Worm (Caenorhabditis elegans): ENCODE data around the gene F26F2.1.

F26F2.1 gene

DNA sequence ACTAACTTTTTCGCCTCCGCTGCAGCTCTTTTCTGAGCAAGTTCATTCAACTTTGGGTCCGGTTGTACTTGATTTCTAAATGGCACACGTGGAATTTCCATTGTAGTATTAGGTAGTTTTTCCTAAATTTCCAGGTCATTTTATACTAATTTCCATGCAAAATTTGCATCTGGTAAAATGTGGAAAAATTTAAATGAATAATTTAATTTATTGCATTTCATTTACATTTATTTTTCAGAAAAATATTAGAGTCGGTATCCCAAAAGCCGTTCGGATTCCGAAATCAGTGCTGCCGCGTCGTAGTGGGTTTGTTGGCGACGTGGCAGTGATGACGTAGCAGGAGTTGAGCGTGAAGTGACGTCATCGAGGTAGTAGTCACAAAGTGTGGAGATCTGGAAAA lies 14.6 kb downstream of the F26F2.1 start, which contains the start of gene Y38H6C.18:
Gene Y38H6C.18, minus strand, starts transcription at position 101 of the 400 bp plus-strand sequence.
- TF ChIP-seq ceh-82 (tag; optimal IDR thresholded peaks at IDR 0.05): no peak
- TF ChIP-seq unc-98 (GFP tag; IDR thresholded peaks at IDR 0.05): no peak

DNA sequence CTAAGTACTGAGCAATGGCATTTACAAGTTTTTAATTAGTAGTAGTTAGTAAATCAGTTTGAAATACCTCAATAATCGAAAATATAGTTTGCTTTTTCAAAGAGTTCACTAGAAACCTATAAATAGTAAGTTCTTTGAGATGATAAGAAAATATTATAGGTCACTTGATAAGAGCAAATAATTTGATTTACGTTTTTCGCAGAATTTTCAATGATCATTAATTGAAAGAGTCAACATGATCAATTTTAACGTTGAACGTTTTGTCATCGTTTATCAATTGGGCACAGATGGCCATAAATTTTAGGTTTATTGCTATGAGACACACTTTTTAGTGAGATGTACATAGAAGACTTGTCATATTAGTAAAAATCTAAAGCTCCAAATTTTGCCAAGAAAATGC lies 16.0 kb downstream of the F26F2.1 start:
- TF ChIP-seq nhr-28 (tag; optimal IDR thresholded peaks at IDR 0.05): no peak
- TF ChIP-seq elt-2 (tag; optimal IDR thresholded peaks at IDR 0.05): peak; percentile 37

DNA sequence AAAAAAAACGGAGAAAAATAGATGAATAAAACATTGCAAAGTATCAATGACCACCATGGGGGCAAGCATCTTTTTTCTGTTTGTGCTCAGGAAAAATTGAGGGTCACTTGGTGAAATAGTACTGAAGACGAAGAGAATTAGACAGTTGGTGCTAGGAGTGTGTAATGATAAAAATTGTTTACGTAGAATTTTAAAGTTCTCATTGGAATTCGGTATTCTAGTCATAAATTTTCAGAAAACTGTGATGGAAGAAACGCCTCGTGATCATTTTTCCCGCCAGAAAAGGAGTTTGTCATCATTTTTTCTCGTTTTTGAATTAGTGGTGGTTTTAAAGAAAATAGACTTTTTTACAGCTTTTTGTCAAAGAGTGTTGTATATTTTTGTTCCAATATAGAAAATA lies 17.1 kb downstream of the F26F2.1 start:
- TF ChIP-seq nhr-237 (tag; optimal IDR thresholded peaks at IDR 0.05) (no peak), skn-1 (tag; optimal IDR thresholded peaks at IDR 0.05) (peak; percentile 22), elt-2 (tag; optimal IDR thresholded peaks at IDR 0.05) (peak; percentile 53), nhr-71 (tag; optimal IDR thresholded peaks at IDR 0.05) (peak; percentile 27), lin-35 (GFP tag; optimal IDR thresholded peaks at IDR 0.05) (peak in 1 of 2 experiments; percentile 28), nhr-20 (tag; optimal IDR thresholded peaks at IDR 0.05) (peak; percentile 6), ceh-8 (GFP tag; optimal IDR thresholded peaks at IDR 0.05) (no peak), C16A3.4 (tag; optimal IDR thresholded peaks at IDR 0.05) (no peak), mab-9 (GFP tag; IDR thresholded peaks at IDR 0.05) (no peak), pqm-1 (tag; optimal IDR thresholded peaks at IDR 0.05) (no peak), unc-86 (tag; optimal IDR thresholded peaks at IDR 0.05) (peak; percentile 19)

DNA sequence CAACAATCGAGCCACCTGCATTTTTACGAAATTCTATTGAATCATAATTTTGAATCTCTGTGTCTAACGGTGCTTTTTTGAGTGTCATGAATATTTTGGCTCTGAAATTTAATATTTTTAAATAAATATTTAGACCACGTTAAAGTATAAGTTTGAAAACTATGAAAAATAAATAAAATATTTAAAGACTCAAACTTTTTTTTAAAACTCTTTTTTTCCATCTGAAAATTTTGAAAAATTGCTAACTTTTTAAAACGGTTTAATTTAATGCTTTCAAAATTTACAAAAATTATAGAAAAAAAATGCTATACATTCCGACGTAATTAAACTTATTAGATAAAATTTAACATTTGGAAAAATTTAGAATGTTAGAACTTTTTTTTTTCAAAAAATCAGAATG lies 17.6 kb downstream of the F26F2.1 start, which contains the start of gene slc-36.3:
Gene slc-36.3, minus strand, starts transcription at position 101 of the 400 bp plus-strand sequence.
- TF ChIP-seq dpl-1 (GFP tag; optimal IDR thresholded peaks at IDR 0.05) (no peak), dsc-1 (tag; optimal IDR thresholded peaks at IDR 0.05) (no peak), nhr-12 (tag; optimal IDR thresholded peaks at IDR 0.05) (no peak), ceh-90 (tag; optimal IDR thresholded peaks at IDR 0.05) (no peak)

DNA sequence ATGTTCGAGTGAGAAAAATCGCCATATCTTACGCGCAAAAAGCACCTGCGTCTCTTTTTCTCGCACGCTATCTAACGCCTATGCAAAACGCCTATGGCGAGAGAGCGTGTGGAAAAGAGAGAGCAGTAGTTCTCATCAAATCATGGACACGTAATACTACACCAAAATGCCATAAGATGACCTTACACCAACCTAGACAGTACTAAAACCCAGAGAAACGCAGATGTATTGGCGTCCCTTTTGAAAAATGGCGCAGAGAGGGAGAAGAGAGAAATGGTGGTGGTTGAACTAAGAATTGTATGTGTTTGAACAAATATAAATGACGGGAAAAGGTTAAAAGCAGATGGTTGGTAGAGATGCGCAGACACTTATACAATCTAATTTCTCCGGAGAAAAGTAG lies 22.6 kb downstream of the F26F2.1 start, which contains the start of gene Y38H6C.16:
Gene Y38H6C.16, minus strand, starts transcription at position 293 of the 400 bp plus-strand sequence.
- no peak for TF ChIP-seq pag-3 (tag; optimal IDR thresholded peaks at IDR 0.05; ENCODE audit: borderline replicate concordance, insufficient read depth)
- TF ChIP-seq lin-35 (GFP tag; optimal IDR thresholded peaks at IDR 0.05): peak in 1 of 2 experiments; percentile 20
- TF ChIP-seq unc-130 (tag; optimal IDR thresholded peaks at IDR 0.05): no peak
- no peak for TF ChIP-seq hlh-17 (GFP tag; optimal IDR thresholded peaks at IDR 0.05; ENCODE audit: borderline replicate concordance)
- TF ChIP-seq dpl-1 (GFP tag; optimal IDR thresholded peaks at IDR 0.05): peak in 1 of 3 experiments; percentile 25
- peak; percentile 67 for TF ChIP-seq blmp-1 (tag; optimal IDR thresholded peaks at IDR 0.05)
- TF ChIP-seq efl-1 (optimal IDR thresholded peaks at IDR 0.05): peak; percentile 12 to 19
- TF ChIP-seq efl-1 (GFP tag; optimal IDR thresholded peaks at IDR 0.05 in 1 of 2): peak in 1 of 2 experiments; percentile 83
- no peak for TF ChIP-seq isw-1 (GFP tag; IDR thresholded peaks at IDR 0.05)
- TF ChIP-seq C16A3.4 (tag; optimal IDR thresholded peaks at IDR 0.05): no peak
- TF ChIP-seq lsy-2 (tag; optimal IDR thresholded peaks at IDR 0.05): peak in 1 of 2 experiments; percentile 19
- no peak for TF ChIP-seq zip-4 (GFP tag; optimal IDR thresholded peaks at IDR 0.05)
- peak; percentile 73 for TF ChIP-seq nhr-85 (tag)
- peak; percentile 14 for TF ChIP-seq xbp-1 (tag; optimal IDR thresholded peaks at IDR 0.05)
- TF ChIP-seq Y116A8C.19 (tag; optimal IDR thresholded peaks at IDR 0.05; ENCODE audit: borderline replicate concordance): no peak
- peak; percentile 16 for TF ChIP-seq F16B12.6 (tag; optimal IDR thresholded peaks at IDR 0.05)
- TF ChIP-seq snu-23 (GFP tag; optimal IDR thresholded peaks at IDR 0.05): peak; percentile 21
- TF ChIP-seq grh-1 (GFP tag; IDR thresholded peaks at IDR 0.05): no peak
- TF ChIP-seq pax-3 (tag; optimal IDR thresholded peaks at IDR 0.05): no peak
- peak; percentile 13 for TF ChIP-seq nhr-47 (tag; optimal IDR thresholded peaks at IDR 0.05)
- TF ChIP-seq egl-13 (tag; optimal IDR thresholded peaks at IDR 0.05): no peak
- TF ChIP-seq fkh-8 (tag; optimal IDR thresholded peaks at IDR 0.05): no peak
- peak; percentile 25 for TF ChIP-seq mep-1 (tag; optimal IDR thresholded peaks at IDR 0.05)
- TF ChIP-seq aha-1 (tag; optimal IDR thresholded peaks at IDR 0.05): no peak
- TF ChIP-seq egl-27 (tag; optimal IDR thresholded peaks at IDR 0.05): no peak
- no peak for TF ChIP-seq lin-13 (GFP tag; optimal IDR thresholded peaks at IDR 0.05)

All from whole organism, L1 larva.